Fruit fly (Drosophila melanogaster) Kc167 (cell line): ENCODE measurements around the gene CG12182.

Experiments used
- Myc ChIP-seq: fragments of >200 bp; optimal IDR thresholded peaks from 2 replicates; lab custom pipeline; 2017; ENCODE audit warnings: missing external identifiers
- Sin3A ChIP-seq: fragments of >200 bp; optimal IDR thresholded peaks from 2 replicates; lab custom pipeline; 2018; ENCODE audit warnings: missing external identifiers
- h ChIP-seq: fragments of >200 bp; optimal IDR thresholded peaks from 3 replicates; lab custom pipeline; 2018; ENCODE audit warnings: missing external identifiers
- insv ChIP-seq: fragments of >200 bp; optimal IDR thresholded peaks from 3 replicates; lab custom pipeline; 2018; ENCODE audit warnings: missing external identifiers
- psq ChIP-seq: fragments of >200 bp; optimal IDR thresholded peaks from 2 replicates; lab custom pipeline; 2017; ENCODE audit warnings: missing external identifiers
- ttk ChIP-seq: sonication (Bioruptor generic); optimal IDR thresholded peaks from 2 replicates; lab custom pipeline; 2017; ENCODE audit warnings: missing external identifiers

dm6 chr3L:2634929-2635799 lies 35.8 kb upstream of the CG12182 start:
- TF ChIP-seq psq (lab: Kevin White, UChicago) (peak; percentile 98), insv (lab: Kevin White, UChicago) (no peak), Sin3A (no peak), ttk (no peak), Myc (lab: Kevin White, UChicago) (no peak), h (no peak)
